Worm (Caenorhabditis elegans): ENCODE data around the gene C06E2.1.

Gene C06E2.1

ce11 chrX:8888835-8889234 is 14.2 kb upstream of the C06E2.1 start:
- TF ChIP-seq tab-1 (GFP tag; IDR thresholded peaks at IDR 0.05), result no peak
- no peak for TF ChIP-seq flt-1 (GFP tag; IDR thresholded peaks at IDR 0.05)
- TF ChIP-seq ztf-29 (GFP tag; IDR thresholded peaks at IDR 0.05), result no peak

ce11 chrX:8882162-8882561 is 7.5 kb upstream of the C06E2.1 start:
- TF ChIP-seq ref-1 (GFP tag; conservative IDR thresholded peaks at IDR 0.05) (no peak), ztf-29 (GFP tag; IDR thresholded peaks at IDR 0.05) (no peak), tab-1 (GFP tag; IDR thresholded peaks at IDR 0.05) (no peak), ztf-23 (GFP tag; IDR thresholded peaks at IDR 0.05) (no peak), med-1 (GFP tag; optimal IDR thresholded peaks at IDR 0.05; ENCODE audit: insufficient read depth) (no peak), T22C8.4 (GFP tag; IDR thresholded peaks at IDR 0.05) (no peak), klf-2 (GFP tag; conservative IDR thresholded peaks at IDR 0.05) (no peak), cog-1 (tag; optimal IDR thresholded peaks at IDR 0.05) (no peak), flt-1 (GFP tag; IDR thresholded peaks at IDR 0.05) (no peak)

- TF ChIP-seq ztf-29 (GFP tag; IDR thresholded peaks at IDR 0.05) (no peak), T22C8.4 (GFP tag; IDR thresholded peaks at IDR 0.05) (no peak), flt-1 (GFP tag; IDR thresholded peaks at IDR 0.05) (no peak), ref-1 (GFP tag; conservative IDR thresholded peaks at IDR 0.05) (no peak), klf-2 (GFP tag; conservative IDR thresholded peaks at IDR 0.05) (no peak), ztf-23 (GFP tag; IDR thresholded peaks at IDR 0.05) (no peak), med-1 (GFP tag; optimal IDR thresholded peaks at IDR 0.05; ENCODE audit: insufficient read depth) (no peak), tab-1 (GFP tag; IDR thresholded peaks at IDR 0.05) (no peak), cog-1 (tag; optimal IDR thresholded peaks at IDR 0.05) (no peak)
These were observed 4.7 kb upstream of the C06E2.1 start, which contains the start of gene C06E2.2 for ce11 chrX:8879349-8879748. C06E2.2 (plus strand) TSS chrX:8879649.

ce11 chrX:8878709-8879108 is 4.1 kb upstream of the C06E2.1 start:
- TF ChIP-seq T22C8.4 (GFP tag; IDR thresholded peaks at IDR 0.05), result no peak

- TF ChIP-seq klf-2 (GFP tag; conservative IDR thresholded peaks at IDR 0.05) (no peak), cog-1 (tag; optimal IDR thresholded peaks at IDR 0.05) (no peak), ztf-29 (GFP tag; IDR thresholded peaks at IDR 0.05) (no peak), ref-1 (GFP tag; conservative IDR thresholded peaks at IDR 0.05) (no peak), ztf-23 (GFP tag; IDR thresholded peaks at IDR 0.05) (no peak), tab-1 (GFP tag; IDR thresholded peaks at IDR 0.05) (no peak), T22C8.4 (GFP tag; IDR thresholded peaks at IDR 0.05) (no peak)
These were observed 2.5 kb upstream of the C06E2.1 start for ce11 chrX:8877162-8877561.

- TF ChIP-seq ref-1 (GFP tag; conservative IDR thresholded peaks at IDR 0.05) (no peak), klf-2 (GFP tag; conservative IDR thresholded peaks at IDR 0.05) (no peak), tab-1 (GFP tag; IDR thresholded peaks at IDR 0.05) (no peak), med-1 (GFP tag; optimal IDR thresholded peaks at IDR 0.05; ENCODE audit: insufficient read depth) (no peak), flt-1 (GFP tag; IDR thresholded peaks at IDR 0.05) (no peak), ztf-23 (GFP tag; IDR thresholded peaks at IDR 0.05) (no peak), ztf-29 (GFP tag; IDR thresholded peaks at IDR 0.05) (no peak), cog-1 (tag; optimal IDR thresholded peaks at IDR 0.05) (no peak), T22C8.4 (GFP tag; IDR thresholded peaks at IDR 0.05) (no peak)
These were observed 1.2 kb upstream of the C06E2.1 start for ce11 chrX:8875867-8876266.

ce11 chrX:8869112-8869675 is 5.5 kb downstream of the C06E2.1 start, which contains the start of the genes ubc-22 and ubc-21:
ubc-22 (minus strand) TSS chrX:8869162.
ubc-21 (plus strand) TSS chrX:8869625.
- TF ChIP-seq T22C8.4 (GFP tag; IDR thresholded peaks at IDR 0.05), result no peak
- no peak for TF ChIP-seq ztf-23 (GFP tag; IDR thresholded peaks at IDR 0.05)

- no peak for TF ChIP-seq flt-1 (GFP tag; IDR thresholded peaks at IDR 0.05)
- TF ChIP-seq tab-1 (GFP tag; IDR thresholded peaks at IDR 0.05), result no peak
- no peak for TF ChIP-seq ref-1 (GFP tag; conservative IDR thresholded peaks at IDR 0.05)
- no peak for TF ChIP-seq ztf-23 (GFP tag; IDR thresholded peaks at IDR 0.05)
These were observed 8.1 kb downstream of the C06E2.1 start, which contains the start of gene ins-9 for ce11 chrX:8866563-8866962. ins-9 (minus strand) TSS chrX:8866663.

- TF ChIP-seq flt-1 (GFP tag; IDR thresholded peaks at IDR 0.05) (no peak), T22C8.4 (GFP tag; IDR thresholded peaks at IDR 0.05) (no peak), med-1 (GFP tag; optimal IDR thresholded peaks at IDR 0.05; ENCODE audit: insufficient read depth) (no peak), cog-1 (tag; optimal IDR thresholded peaks at IDR 0.05) (no peak), ztf-29 (GFP tag; IDR thresholded peaks at IDR 0.05) (no peak), ztf-23 (GFP tag; IDR thresholded peaks at IDR 0.05) (no peak), ref-1 (GFP tag; conservative IDR thresholded peaks at IDR 0.05) (no peak), tab-1 (GFP tag; IDR thresholded peaks at IDR 0.05) (no peak), klf-2 (GFP tag; conservative IDR thresholded peaks at IDR 0.05) (no peak)
These were observed 13.7 kb downstream of the C06E2.1 start, which contains the start of gene C06E2.9 for ce11 chrX:8860958-8861357. C06E2.9 (plus strand) TSS chrX:8861258.

- TF ChIP-seq med-1 (GFP tag; optimal IDR thresholded peaks at IDR 0.05; ENCODE audit: insufficient read depth) (no peak), ztf-29 (GFP tag; IDR thresholded peaks at IDR 0.05) (no peak), flt-1 (GFP tag; IDR thresholded peaks at IDR 0.05) (no peak), klf-2 (GFP tag; conservative IDR thresholded peaks at IDR 0.05) (no peak), cog-1 (tag; optimal IDR thresholded peaks at IDR 0.05) (no peak), ztf-23 (GFP tag; IDR thresholded peaks at IDR 0.05) (no peak), T22C8.4 (GFP tag; IDR thresholded peaks at IDR 0.05) (no peak), ref-1 (GFP tag; conservative IDR thresholded peaks at IDR 0.05) (no peak), tab-1 (GFP tag; IDR thresholded peaks at IDR 0.05) (no peak)
These were observed 15.1 kb downstream of the C06E2.1 start for ce11 chrX:8859538-8859937.

Data from whole organism, midembryonic.